Worm (Caenorhabditis elegans) whole organism, L3 larva: ENCODE results near the gene T21E8.5.

Experiments used
- R02D3.7 ChIP-seq: fragments of 150-350 bp; optimal IDR thresholded peaks from 2 replicates; lab custom pipeline; 2014; ENCODE audit warnings: missing biosample characterization, missing genetic modification characterization
- elt-1 ChIP-seq: fragments of 150-350 bp; optimal IDR thresholded peaks from 2 replicates; lab custom pipeline; 2014; ENCODE audit warnings: missing biosample characterization, missing genetic modification characterization
- elt-3 ChIP-seq, 3 experiments: fragments of 150-350 bp in 1 of 3; sonication (generic microtip) in 2 of 3; optimal IDR thresholded peaks; 2 replicates in 2 of 3; 4 replicates in 1 of 3; lab custom pipeline; 2014 to 2017; ENCODE audit warnings: missing biosample characterization in 3 of 3, missing genetic modification characterization in 3 of 3
- jun-1 ChIP-seq: fragments of 150-350 bp; optimal IDR thresholded peaks from 2 replicates; lab custom pipeline; 2014; ENCODE audit warnings: missing biosample characterization, missing genetic modification reagents, missing genetic modification characterization
- nhr-11 ChIP-seq: fragments of 150-350 bp; optimal IDR thresholded peaks from 2 replicates; lab custom pipeline; 2014; ENCODE audit warnings: missing biosample characterization, missing genetic modification characterization
- pqm-1 ChIP-seq: fragments of 150-350 bp; optimal IDR thresholded peaks from 2 replicates; lab custom pipeline; 2017; ENCODE audit warnings: missing biosample characterization, missing genetic modification characterization, inconsistent platforms
- skn-1 ChIP-seq: fragments of 150-350 bp; optimal IDR thresholded peaks from 2 replicates; lab custom pipeline; 2014; ENCODE audit warnings: missing biosample characterization, missing genetic modification characterization

- no peak for TF ChIP-seq jun-1 (tag; lab: Kevin White, UChicago)
- no peak for TF ChIP-seq elt-3 (tag; optimal IDR thresholded peaks at IDR 0.05; lab: Kevin White, UChicago)
- TF ChIP-seq nhr-11 (tag; lab: Kevin White, UChicago), result no peak
- no peak for TF ChIP-seq R02D3.7 (tag; lab: Kevin White, UChicago)
- no peak for TF ChIP-seq elt-1
- no peak for TF ChIP-seq pqm-1 (tag; lab: Kevin White, UChicago)
- TF ChIP-seq skn-1 (tag; lab: Kevin White, UChicago), result no peak
These were observed 47.5 kb downstream of the T21E8.5 start for ce11 chrX:10933308-10934014.
